Fruit fly (Drosophila melanogaster) whole organism, embryonic: Measurements from ENCODE around the gene CG11560.

Source experiments
- Atf6 ChIP-seq: fragments of 200-800 bp; sonication (Bioruptor generic); IDR thresholded peaks from 2 replicates; pipeline ENCODE4 v1.3.6; 2022; ENCODE audit warnings: missing biosample characterization, missing genetic modification characterization
- Awh ChIP-seq: fragments of 200-800 bp; sonication (Bioruptor generic); IDR thresholded peaks from 2 replicates; pipeline ENCODE4, ENCODE4 v1.3.6; 2022; ENCODE audit warnings: missing biosample characterization, missing genetic modification characterization
- B-H2 ChIP-seq: fragments of 200-800 bp; sonication (Bioruptor generic); optimal IDR thresholded peaks from 2 replicates; lab custom pipeline; 2018; ENCODE audit warnings: missing biosample characterization, mild to moderate bottlenecking, missing genetic modification characterization
- Bteb2 ChIP-seq: fragments of 200-800 bp; sonication (Bioruptor generic); optimal IDR thresholded peaks from 2 replicates; lab custom pipeline; 2016; ENCODE audit warnings: missing biosample characterization, missing genetic modification characterization
- CG11085 ChIP-seq: fragments of 200-800 bp; sonication (Bioruptor generic); IDR thresholded peaks from 2 replicates; pipeline ENCODE4 v1.3.6; 2022; ENCODE audit warnings: missing biosample characterization, missing genetic modification characterization
- CG12744 ChIP-seq: fragments of 200-800 bp; sonication (Bioruptor generic); optimal IDR thresholded peaks from 2 replicates; lab custom pipeline; 2016; ENCODE audit warnings: missing biosample characterization, missing genetic modification characterization
- CG13775 ChIP-seq: fragments of 200-800 bp; sonication (Bioruptor generic); optimal IDR thresholded peaks from 3 replicates; lab custom pipeline; 2017; ENCODE audit warnings: missing biosample characterization, mild to moderate bottlenecking, missing genetic modification characterization
- CG14441 ChIP-seq: fragments of 200-800 bp; sonication (Bioruptor generic); IDR thresholded peaks from 2 replicates; pipeline ENCODE4 v1.3.6; 2022; ENCODE audit warnings: missing biosample characterization, missing genetic modification characterization
- CG1529 ChIP-seq: fragments of 200-800 bp; sonication (Bioruptor generic); optimal IDR thresholded peaks from 3 replicates; lab custom pipeline; 2018; ENCODE audit warnings: missing biosample characterization, missing genetic modification characterization
- CG16779 ChIP-seq: fragments of 200-800 bp; sonication (Bioruptor generic); IDR thresholded peaks from 2 replicates; pipeline ENCODE4 v1.3.6; 2022; ENCODE audit warnings: missing biosample characterization, missing genetic modification characterization
- CG18619 ChIP-seq: fragments of 200-800 bp; sonication (Bioruptor generic); optimal IDR thresholded peaks from 3 replicates; lab custom pipeline; 2017; ENCODE audit warnings: missing biosample characterization, mild to moderate bottlenecking, missing genetic modification characterization
- CG30020 ChIP-seq: fragments of 200-800 bp; optimal IDR thresholded peaks from 2 replicates; lab custom pipeline; 2019; ENCODE audit warnings: missing biosample characterization, mild to moderate bottlenecking, missing genetic modification characterization, moderate library complexity
- CG30403 ChIP-seq: fragments of 200-800 bp; sonication (Bioruptor generic); optimal IDR thresholded peaks from 3 replicates; lab custom pipeline; 2016; ENCODE audit warnings: missing biosample characterization, missing genetic modification characterization
- CG3065 ChIP-seq: fragments of 200-800 bp; sonication (Bioruptor generic); optimal IDR thresholded peaks from 2 replicates; lab custom pipeline; 2016; ENCODE audit warnings: missing biosample characterization, missing genetic modification characterization
- CG4424 ChIP-seq: fragments of 200-800 bp; sonication (Bioruptor generic); optimal IDR thresholded peaks from 3 replicates; lab custom pipeline; 2016; ENCODE audit warnings: missing biosample characterization, missing genetic modification characterization
- CG4820 ChIP-seq: fragments of 200-800 bp; sonication (Bioruptor generic); optimal IDR thresholded peaks from 3 replicates; lab custom pipeline; 2016; ENCODE audit warnings: missing biosample characterization, missing genetic modification characterization
- CG6272 ChIP-seq: fragments of 200-800 bp; sonication (Bioruptor generic); IDR thresholded peaks from 2 replicates; pipeline ENCODE4 v1.3.6; 2022; ENCODE audit warnings: missing biosample characterization, missing genetic modification characterization
- CG6765 ChIP-seq: fragments of 200-800 bp; sonication (Bioruptor generic); optimal IDR thresholded peaks from 3 replicates; lab custom pipeline; 2017; ENCODE audit warnings: missing biosample characterization, mild to moderate bottlenecking, missing genetic modification characterization
- CG8765 ChIP-seq: fragments of 200-800 bp; sonication (Bioruptor generic); IDR thresholded peaks from 2 replicates; pipeline ENCODE4 v1.3.6; 2022; ENCODE audit warnings: missing biosample characterization, missing genetic modification characterization
- CG8924 ChIP-seq: fragments of 200-800 bp; optimal IDR thresholded peaks from 3 replicates; lab custom pipeline; 2019; ENCODE audit warnings: missing biosample characterization, mild to moderate bottlenecking, missing genetic modification characterization, moderate library complexity
- H2.0 ChIP-seq: fragments of 200-800 bp; sonication (Bioruptor generic); IDR thresholded peaks from 2 replicates; pipeline ENCODE4 v1.3.6; 2022; ENCODE audit warnings: missing biosample characterization, missing genetic modification characterization
- HLH3B ChIP-seq: fragments of 200-800 bp; sonication (Bioruptor generic); IDR thresholded peaks from 2 replicates; pipeline ENCODE4 v1.3.6; 2022; ENCODE audit warnings: missing biosample characterization, missing genetic modification characterization
- HLHmδ ChIP-seq: fragments of 200-800 bp; sonication (Bioruptor generic); optimal IDR thresholded peaks from 2 replicates; lab custom pipeline; 2018; ENCODE audit warnings: missing biosample characterization, mild to moderate bottlenecking, missing genetic modification characterization, moderate library complexity
- Hand ChIP-seq: fragments of 200-800 bp; sonication (Bioruptor generic); optimal IDR thresholded peaks from 2 replicates; lab custom pipeline; 2017; ENCODE audit warnings: mild to moderate bottlenecking, missing biosample characterization, missing genetic modification reagents, missing genetic modification characterization
- Hmx ChIP-seq: fragments of 200-800 bp; sonication (Bioruptor generic); optimal IDR thresholded peaks from 2 replicates; lab custom pipeline; 2016; ENCODE audit warnings: missing biosample characterization, missing genetic modification characterization
- Hr39 ChIP-seq: fragments of >200 bp; optimal IDR thresholded peaks from 2 replicates; lab custom pipeline; 2017
- Hr78 ChIP-seq, 2 experiments: fragments of 200-800 bp in 1 of 2; fragments of >200 bp in 1 of 2; sonication (Bioruptor generic) in 1 of 2; optimal IDR thresholded peaks; 2 replicates each; lab custom pipeline; 2017 to 2019; ENCODE audit warnings: missing biosample characterization in 2 of 2, missing genetic modification characterization in 2 of 2, mild to moderate bottlenecking in 1 of 2, moderate library complexity in 1 of 2
- Spps ChIP-seq: fragments of 200-800 bp; sonication (Bioruptor generic); optimal IDR thresholded peaks from 2 replicates; lab custom pipeline; 2018; ENCODE audit warnings: missing biosample characterization, mild to moderate bottlenecking, missing genetic modification characterization
- Xbp1 ChIP-seq: fragments of 200-800 bp; sonication (Bioruptor generic); optimal IDR thresholded peaks from 3 replicates; lab custom pipeline; 2016; ENCODE audit warnings: missing biosample characterization, mild to moderate bottlenecking, missing genetic modification characterization
- YL-1 ChIP-seq: fragments of 200-800 bp; sonication (Bioruptor generic); optimal IDR thresholded peaks from 3 replicates; lab custom pipeline; 2017; ENCODE audit warnings: missing biosample characterization, mild to moderate bottlenecking, missing genetic modification characterization
- btn ChIP-seq: fragments of 200-800 bp; sonication (Bioruptor generic); optimal IDR thresholded peaks from 2 replicates; lab custom pipeline; 2016; ENCODE audit warnings: missing biosample characterization, missing genetic modification characterization
- chn ChIP-seq: fragments of 200-800 bp; sonication (Bioruptor generic); optimal IDR thresholded peaks from 2 replicates; lab custom pipeline; 2016; ENCODE audit warnings: missing biosample characterization, missing genetic modification characterization
- cwo ChIP-seq: fragments of 200-800 bp; sonication (Bioruptor generic); optimal IDR thresholded peaks from 3 replicates; lab custom pipeline; 2017; ENCODE audit warnings: missing biosample characterization, missing genetic modification characterization, mild to moderate bottlenecking, moderate library complexity, missing genetic modification reagents
- danr ChIP-seq: fragments of 200-800 bp; sonication (Bioruptor generic); IDR thresholded peaks from 2 replicates; pipeline ENCODE4 v1.3.6; 2022; ENCODE audit warnings: missing biosample characterization, missing genetic modification characterization
- disco-r ChIP-seq: fragments of 200-800 bp; sonication (Bioruptor generic); optimal IDR thresholded peaks from 2 replicates; lab custom pipeline; 2016; ENCODE audit warnings: missing biosample characterization, missing genetic modification characterization
- dmrt99B ChIP-seq: fragments of 200-800 bp; sonication (Bioruptor generic); optimal IDR thresholded peaks from 2 replicates; lab custom pipeline; 2018; ENCODE audit warnings: missing biosample characterization, mild to moderate bottlenecking, missing genetic modification characterization, moderate library complexity
- hb ChIP-seq: fragments of 200-800 bp; sonication (Bioruptor generic); IDR thresholded peaks from 3 replicates; pipeline ENCODE4 v1.3.6; 2022; ENCODE audit warnings: missing biosample characterization, missing genetic modification characterization; ENCODE audit not compliant: partially characterized antibody
- insv ChIP-seq, 2 experiments: fragments of 200-800 bp; sonication (Bioruptor generic); optimal IDR thresholded peaks; 3 replicates each; lab custom pipeline; 2016 to 2018; ENCODE audit warnings: missing biosample characterization in 2 of 2, missing genetic modification characterization in 2 of 2
- jing ChIP-seq: fragments of 200-800 bp; sonication (Bioruptor generic); optimal IDR thresholded peaks from 2 replicates; lab custom pipeline; 2018; ENCODE audit warnings: missing biosample characterization, mild to moderate bottlenecking, missing genetic modification characterization
- lmd ChIP-seq: fragments of 200-800 bp; sonication (Bioruptor generic); IDR thresholded peaks from 2 replicates; pipeline ENCODE4 v1.3.6; 2022; ENCODE audit warnings: missing biosample characterization, missing genetic modification characterization
- org-1 ChIP-seq: fragments of 200-800 bp; sonication (Bioruptor generic); optimal IDR thresholded peaks from 2 replicates; lab custom pipeline; 2017; ENCODE audit warnings: missing biosample characterization, missing genetic modification characterization
- ro ChIP-seq: fragments of 200-800 bp; sonication (Bioruptor generic); IDR thresholded peaks from 2 replicates; pipeline ENCODE4 v1.3.6; 2022; ENCODE audit warnings: missing biosample characterization, missing genetic modification characterization
- schlank ChIP-seq: fragments of 200-800 bp; sonication (Bioruptor generic); optimal IDR thresholded peaks from 2 replicates; lab custom pipeline; 2018; ENCODE audit warnings: missing biosample characterization, mild to moderate bottlenecking, missing genetic modification characterization
- seq ChIP-seq: fragments of 200-800 bp; sonication (Bioruptor generic); IDR thresholded peaks from 2 replicates; pipeline ENCODE4 v1.3.6; 2022; ENCODE audit warnings: missing biosample characterization, missing genetic modification characterization
- sna ChIP-seq: fragments of 200-800 bp; sonication (Bioruptor generic); IDR thresholded peaks from 2 replicates; pipeline ENCODE4 v1.3.6; 2022; ENCODE audit warnings: missing biosample characterization, missing genetic modification characterization; ENCODE audit not compliant: partially characterized antibody
- sqz ChIP-seq: fragments of 200-800 bp; sonication (Bioruptor generic); optimal IDR thresholded peaks from 3 replicates; lab custom pipeline; 2018; ENCODE audit warnings: missing biosample characterization, mild to moderate bottlenecking, missing genetic modification characterization
- ssp ChIP-seq: fragments of 200-800 bp; sonication (Bioruptor generic); IDR thresholded peaks from 2 replicates; pipeline ENCODE4 v1.3.6; 2022; ENCODE audit warnings: missing biosample characterization, missing genetic modification characterization
- sug ChIP-seq: fragments of 200-800 bp; optimal IDR thresholded peaks from 2 replicates; lab custom pipeline; 2019; ENCODE audit warnings: missing biosample characterization, mild to moderate bottlenecking, missing genetic modification characterization, moderate library complexity
- ttk ChIP-seq: fragments of 200-800 bp; sonication (Bioruptor generic); IDR thresholded peaks from 2 replicates; pipeline ENCODE4 v2.1.2; 2022; ENCODE audit warnings: missing biosample characterization, missing genetic modification characterization
- unc-4 ChIP-seq: fragments of 200-800 bp; sonication (Bioruptor generic); IDR thresholded peaks from 2 replicates; pipeline ENCODE4 v1.3.6; 2022; ENCODE audit warnings: missing biosample characterization, missing genetic modification characterization; ENCODE audit not compliant: partially characterized antibody
- vnd ChIP-seq: fragments of 200-800 bp; sonication (Bioruptor generic); IDR thresholded peaks from 3 replicates; pipeline ENCODE4 v1.3.6; 2022; ENCODE audit warnings: missing biosample characterization, missing genetic modification characterization; ENCODE audit not compliant: partially characterized antibody
- wor ChIP-seq: fragments of 200-800 bp; sonication (Bioruptor generic); IDR thresholded peaks from 2 replicates; pipeline ENCODE4 v1.3.6; 2022; ENCODE audit warnings: missing biosample characterization, missing genetic modification characterization

The CG11560 gene

DNA sequence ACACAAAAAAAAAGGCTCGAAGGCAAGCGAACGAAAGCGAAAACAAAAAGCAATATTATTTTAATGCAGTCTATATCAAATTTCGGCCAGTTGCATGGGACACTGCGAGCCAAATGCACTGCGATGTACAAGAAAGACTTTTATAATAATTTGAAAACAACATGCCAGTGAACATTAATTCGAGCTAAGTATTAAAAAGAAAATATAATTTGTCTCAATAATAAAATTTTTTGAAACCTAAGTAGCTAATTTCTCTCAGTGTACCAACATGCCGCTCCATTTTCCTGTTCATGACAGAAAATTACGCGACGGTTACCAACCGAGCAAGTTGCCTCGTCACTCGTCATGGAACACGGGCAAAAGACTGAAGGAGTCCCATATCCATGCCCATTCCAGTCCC is 42.5 kb upstream of the CG11560 start (continued):
- TF ChIP-seq Awh (GFP tag; lab: Robert Waterston, UW) (peak; percentile 35; the same call in 1 of the 2 replicates), CG18619 (peak; percentile 13), lmd (GFP tag; lab: Robert Waterston, UW) (peak; percentile 55), Hr78 (GFP tag; optimal IDR thresholded peaks at IDR 0.05; lab: Kevin White, UChicago) (no peak), CG30020 (no peak), CG4424 (peak; percentile 72), Spps (tag; lab: Kevin White, UChicago) (peak; percentile 3), CG1529 (GFP tag; lab: Kevin White, UChicago) (peak; percentile 61), CG8924 (tag; lab: Kevin White, UChicago) (peak; percentile 56), danr (GFP tag; lab: Robert Waterston, UW) (0 out of 2 replicates have a peak, but pooled peaks have one; percentile 44), sna (GFP tag; lab: Robert Waterston, UW) (no peak), schlank (tag; lab: Kevin White, UChicago) (no peak), ro (peak; percentile 11; the same call in 1 of the 2 replicates), dmrt99B (tag; lab: Kevin White, UChicago) (peak; percentile 61), org-1 (GFP tag; lab: Kevin White, UChicago) (peak; percentile 6), HLH3B (GFP tag; lab: Robert Waterston, UW) (peak; percentile 61), CG16779 (GFP tag; lab: Robert Waterston, UW) (no peak), Hmx (GFP tag; lab: Kevin White, UChicago) (no peak), CG11085 (GFP tag; lab: Robert Waterston, UW) (no peak), CG4820 (GFP tag; lab: Kevin White, UChicago) (peak; percentile 68), CG30403 (peak; percentile 64), HLHmδ (GFP tag; lab: Kevin White, UChicago) (no peak), CG14441 (GFP tag; lab: Robert Waterston, UW) (peak; percentile 49; the same call in 1 of the 2 replicates), jing (GFP tag; lab: Kevin White, UChicago) (peak; percentile 28), vnd (GFP tag; lab: Robert Waterston, UW) (no peak), Bteb2 (peak; percentile 32), CG8765 (GFP tag; lab: Robert Waterston, UW) (peak; percentile 74), YL-1 (GFP tag; lab: Kevin White, UChicago) (no peak), chn (GFP tag; lab: Kevin White, UChicago) (peak; percentile 63), unc-4 (no peak), btn (GFP tag; lab: Kevin White, UChicago) (no peak), Hr39 (no peak), hb (GFP tag; lab: Robert Waterston, UW) (no peak), seq (no peak), B-H2 (GFP tag; lab: Kevin White, UChicago) (no peak), CG12744 (peak; percentile 50), CG6765 (GFP tag; lab: Kevin White, UChicago) (no peak), sqz (GFP tag; lab: Kevin White, UChicago) (peak; percentile 68), cwo (peak; percentile 31), CG6272 (GFP tag; lab: Robert Waterston, UW) (no peak), Hand (GFP tag; lab: Kevin White, UChicago) (no peak), H2.0 (GFP tag; lab: Robert Waterston, UW) (peak; percentile 43; the same call in 1 of the 2 replicates), ssp (GFP tag; lab: Robert Waterston, UW) (peak; percentile 72), sug (tag; lab: Kevin White, UChicago) (no peak), ttk (GFP tag; lab: Robert Waterston, UW) (no peak), CG13775 (peak; percentile 69), insv (GFP tag; optimal IDR thresholded peaks at IDR 0.05; lab: Kevin White, UChicago) (no peak), CG3065 (GFP tag; lab: Kevin White, UChicago) (no peak), wor (GFP tag; lab: Robert Waterston, UW) (peak; percentile 51), Atf6 (GFP tag; lab: Robert Waterston, UW) (no peak), Xbp1 (GFP tag; lab: Kevin White, UChicago) (peak; percentile 75), disco-r (GFP tag; lab: Kevin White, UChicago) (no peak)
